Worm (Caenorhabditis elegans): ENCODE data around the gene srt-41.

DNA sequence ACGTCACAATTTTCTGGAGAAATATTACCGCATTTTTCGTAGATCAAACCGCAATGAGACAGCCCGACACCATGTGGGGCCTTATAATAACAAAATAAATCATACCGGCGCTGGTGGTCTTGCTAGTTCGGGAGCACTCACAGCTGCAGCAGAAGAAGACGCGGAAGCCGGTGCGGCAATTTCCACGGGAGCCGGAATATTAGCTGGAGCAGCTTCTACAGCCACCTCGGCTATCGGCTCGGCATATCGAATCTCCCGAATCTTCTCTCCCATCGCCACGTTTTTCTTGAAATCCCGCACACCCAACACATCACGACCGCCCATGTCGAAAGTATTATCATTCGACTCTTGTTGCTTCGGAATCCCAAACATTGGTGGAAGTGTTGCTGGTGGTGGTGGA is 21.6 kb upstream of the srt-41 start:
- TF ChIP-seq flt-1 (GFP tag; IDR thresholded peaks at IDR 0.05) (no peak), ama-1 (optimal IDR thresholded peaks at IDR 0.05) (no peak), hmbx-1 (tag; optimal IDR thresholded peaks at IDR 0.05) (no peak), aly-1 (tag; optimal IDR thresholded peaks at IDR 0.05) (no peak), tra-4 (tag; optimal IDR thresholded peaks at IDR 0.05) (no peak), ceh-36 (tag; optimal IDR thresholded peaks at IDR 0.05) (no peak), tbx-37 (GFP tag; conservative IDR thresholded peaks at IDR 0.05) (no peak), scrt-1 (GFP tag; IDR thresholded peaks at IDR 0.05) (no peak), B0310.2 (tag; optimal IDR thresholded peaks at IDR 0.05) (no peak), pes-1 (GFP tag; IDR thresholded peaks at IDR 0.05) (no peak), hmg-4 (GFP tag; optimal IDR thresholded peaks at IDR 0.05) (no peak)
